Fruit fly (Drosophila melanogaster) whole organism, prepupa: ENCODE results near the gene CG6790.

Experiments used
- Blimp-1 ChIP-seq: fragments of 200-800 bp; sonication (Bioruptor generic); optimal IDR thresholded peaks from 3 replicates; lab custom pipeline; 2017; ENCODE audit warnings: missing biosample characterization, missing genetic modification characterization, mild to moderate bottlenecking, moderate library complexity, missing genetic modification reagents
- CG10631 ChIP-seq: fragments of 200-800 bp; sonication (Bioruptor generic); optimal IDR thresholded peaks from 2 replicates; lab custom pipeline; 2016; ENCODE audit warnings: missing biosample characterization, missing genetic modification characterization
- CG10669 ChIP-seq: fragments of 200-800 bp; sonication (Bioruptor generic); optimal IDR thresholded peaks from 3 replicates; lab custom pipeline; 2018; ENCODE audit warnings: missing biosample characterization, mild to moderate bottlenecking, missing genetic modification characterization, moderate library complexity
- CG11294 ChIP-seq: fragments of 200-800 bp; sonication (Bioruptor generic); IDR thresholded peaks from 2 replicates; pipeline ENCODE4 v1.3.6; 2022; ENCODE audit warnings: missing biosample characterization, missing genetic modification characterization
- CG11762 ChIP-seq: fragments of 200-800 bp; sonication (Bioruptor generic); optimal IDR thresholded peaks from 3 replicates; lab custom pipeline; 2016; ENCODE audit warnings: missing biosample characterization, missing genetic modification characterization; ENCODE audit not compliant: insufficient read depth
- CG11902 ChIP-seq: fragments of 200-800 bp; sonication (Bioruptor generic); optimal IDR thresholded peaks from 3 replicates; lab custom pipeline; 2016; ENCODE audit warnings: missing biosample characterization, missing genetic modification characterization
- CG15336 ChIP-seq: fragments of 200-800 bp; sonication (Bioruptor generic); IDR thresholded peaks from 2 replicates; pipeline ENCODE4 v1.3.6; 2022; ENCODE audit warnings: missing biosample characterization, missing genetic modification characterization
- CG1621 ChIP-seq: fragments of 200-800 bp; sonication (Bioruptor generic); optimal IDR thresholded peaks from 3 replicates; lab custom pipeline; 2018; ENCODE audit warnings: missing biosample characterization, mild to moderate bottlenecking, missing genetic modification characterization
- CG16779 ChIP-seq: fragments of 200-800 bp; sonication (Bioruptor generic); optimal IDR thresholded peaks from 3 replicates; lab custom pipeline; 2017; ENCODE audit warnings: missing biosample characterization, mild to moderate bottlenecking, missing genetic modification characterization
- CG3032 ChIP-seq: fragments of 200-800 bp; optimal IDR thresholded peaks from 2 replicates; lab custom pipeline; 2019; ENCODE audit warnings: missing biosample characterization, mild to moderate bottlenecking, missing genetic modification characterization, moderate library complexity
- CG31627 ChIP-seq: fragments of 200-800 bp; sonication (Bioruptor generic); optimal IDR thresholded peaks from 3 replicates; lab custom pipeline; 2016; ENCODE audit warnings: missing biosample characterization, missing genetic modification characterization
- CG32006 ChIP-seq: fragments of 200-800 bp; sonication (Bioruptor generic); optimal IDR thresholded peaks from 3 replicates; lab custom pipeline; 2017; ENCODE audit warnings: missing biosample characterization, mild to moderate bottlenecking, missing genetic modification characterization
- CG4318 ChIP-seq: fragments of 200-800 bp; sonication (Bioruptor generic); optimal IDR thresholded peaks from 3 replicates; lab custom pipeline; 2017; ENCODE audit warnings: missing biosample characterization, mild to moderate bottlenecking, missing genetic modification characterization
- CG6163 ChIP-seq: fragments of 200-800 bp; sonication (Bioruptor generic); IDR thresholded peaks from 3 replicates; pipeline ENCODE4 v1.3.6; 2022; ENCODE audit warnings: missing biosample characterization, missing genetic modification characterization
- CG6792 ChIP-seq: fragments of 200-800 bp; sonication (Bioruptor generic); optimal IDR thresholded peaks from 3 replicates; lab custom pipeline; 2016; ENCODE audit warnings: missing biosample characterization, missing genetic modification characterization
- CG6808 ChIP-seq: fragments of 200-800 bp; sonication (Bioruptor generic); optimal IDR thresholded peaks from 3 replicates; lab custom pipeline; 2017; ENCODE audit warnings: missing biosample characterization, missing genetic modification characterization, mild to moderate bottlenecking, moderate library complexity, missing genetic modification reagents
- CG6854 ChIP-seq: fragments of 200-800 bp; sonication (Bioruptor generic); optimal IDR thresholded peaks from 2 replicates; lab custom pipeline; 2017; ENCODE audit warnings: missing biosample characterization, mild to moderate bottlenecking, missing genetic modification characterization
- CG7368 ChIP-seq: fragments of 200-800 bp; sonication (Bioruptor generic); optimal IDR thresholded peaks from 3 replicates; lab custom pipeline; 2016; ENCODE audit warnings: missing biosample characterization, missing genetic modification characterization
- CG8119 ChIP-seq: fragments of 200-800 bp; sonication (Bioruptor generic); IDR thresholded peaks from 3 replicates; pipeline ENCODE4 v1.3.6; 2022; ENCODE audit warnings: missing biosample characterization, missing genetic modification characterization
- Eip75B ChIP-seq: fragments of 200-800 bp; sonication (Bioruptor generic); optimal IDR thresholded peaks from 3 replicates; lab custom pipeline; 2016; ENCODE audit warnings: missing biosample characterization, missing genetic modification characterization
- Eip78C ChIP-seq: fragments of 200-800 bp; sonication (Bioruptor generic); peaks from one replicate; lab custom pipeline; 2016; ENCODE audit warnings: missing biosample characterization, missing genetic modification characterization
- Eip93F ChIP-seq: fragments of 200-800 bp; sonication (Bioruptor generic); optimal IDR thresholded peaks from 2 replicates; lab custom pipeline; 2016; ENCODE audit warnings: missing biosample characterization, mild to moderate bottlenecking, missing genetic modification characterization
- Ets96B ChIP-seq: fragments of 200-800 bp; optimal IDR thresholded peaks from 2 replicates; lab custom pipeline; 2019; ENCODE audit warnings: missing biosample characterization, mild to moderate bottlenecking, missing genetic modification characterization, moderate library complexity
- Gug ChIP-seq: fragments of 200-800 bp; sonication (Bioruptor generic); IDR thresholded peaks from 2 replicates; pipeline ENCODE4 v1.3.6; 2022; ENCODE audit warnings: missing biosample characterization, missing genetic modification characterization
- Hr38 ChIP-seq: sonication (Bioruptor generic); optimal IDR thresholded peaks from 2 replicates; lab custom pipeline; 2016; ENCODE audit warnings: missing biosample characterization, missing genetic modification characterization
- Hr39 ChIP-seq: fragments of 200-800 bp; sonication (Bioruptor generic); optimal IDR thresholded peaks from 2 replicates; lab custom pipeline; 2016; ENCODE audit warnings: missing biosample characterization, missing genetic modification characterization
- Hr4 ChIP-seq: fragments of 200-800 bp; sonication (Bioruptor generic); optimal IDR thresholded peaks from 3 replicates; lab custom pipeline; 2016; ENCODE audit warnings: missing biosample characterization, missing genetic modification characterization
- Lpt ChIP-seq: fragments of 200-800 bp; sonication (Bioruptor generic); optimal IDR thresholded peaks from 3 replicates; lab custom pipeline; 2016; ENCODE audit warnings: missing biosample characterization, missing genetic modification characterization
- Met ChIP-seq: fragments of 200-800 bp; sonication (Bioruptor generic); optimal IDR thresholded peaks from 3 replicates; lab custom pipeline; 2016; ENCODE audit warnings: missing biosample characterization, missing genetic modification characterization
- OdsH ChIP-seq: fragments of 200-800 bp; sonication (Bioruptor generic); optimal IDR thresholded peaks from 3 replicates; lab custom pipeline; 2016; ENCODE audit warnings: missing biosample characterization, missing genetic modification characterization
- Smox ChIP-seq: fragments of 200-800 bp; sonication (Bioruptor generic); optimal IDR thresholded peaks from 3 replicates; lab custom pipeline; 2016; ENCODE audit warnings: missing biosample characterization, missing genetic modification characterization
- Sox102F ChIP-seq: fragments of 200-800 bp; sonication (Bioruptor generic); optimal IDR thresholded peaks from 2 replicates; lab custom pipeline; 2016; ENCODE audit warnings: missing biosample characterization, mild to moderate bottlenecking, missing genetic modification characterization
- Sox15 ChIP-seq: fragments of 200-800 bp; sonication (Bioruptor generic); optimal IDR thresholded peaks from 3 replicates; lab custom pipeline; 2016; ENCODE audit warnings: missing biosample characterization, missing genetic modification characterization
- achi ChIP-seq: fragments of 200-800 bp; sonication (Bioruptor generic); optimal IDR thresholded peaks from 3 replicates; lab custom pipeline; 2016; ENCODE audit warnings: missing biosample characterization, missing genetic modification characterization
- acj6 ChIP-seq: fragments of 200-800 bp; sonication (Bioruptor generic); optimal IDR thresholded peaks from 3 replicates; lab custom pipeline; 2016; ENCODE audit warnings: missing biosample characterization, missing genetic modification characterization
- dsx ChIP-seq: fragments of 200-800 bp; optimal IDR thresholded peaks from 3 replicates; lab custom pipeline; 2019; ENCODE audit warnings: missing biosample characterization, mild to moderate bottlenecking, missing genetic modification characterization, moderate library complexity; ENCODE audit not compliant: poor library complexity, severe bottlenecking
- eg ChIP-seq: fragments of 200-800 bp; sonication (Bioruptor generic); IDR thresholded peaks from 3 replicates; pipeline ENCODE4 v1.3.6; 2022; ENCODE audit warnings: missing biosample characterization, missing genetic modification characterization
- esn ChIP-seq: fragments of 200-800 bp; sonication (Bioruptor generic); optimal IDR thresholded peaks from 2 replicates; lab custom pipeline; 2016; ENCODE audit warnings: missing biosample characterization, mild to moderate bottlenecking, missing genetic modification characterization, moderate library complexity
- fd59A ChIP-seq: fragments of 200-800 bp; sonication (Bioruptor generic); optimal IDR thresholded peaks from 2 replicates; lab custom pipeline; 2017; ENCODE audit warnings: missing biosample characterization, mild to moderate bottlenecking, missing genetic modification characterization, missing genetic modification reagents
- fd85E ChIP-seq: fragments of 200-800 bp; sonication (Bioruptor generic); optimal IDR thresholded peaks from 3 replicates; lab custom pipeline; 2016; ENCODE audit warnings: missing biosample characterization, missing genetic modification characterization
- fkh ChIP-seq: fragments of 200-800 bp; sonication (Bioruptor generic); optimal IDR thresholded peaks from 3 replicates; lab custom pipeline; 2017; ENCODE audit warnings: missing biosample characterization, mild to moderate bottlenecking, missing genetic modification characterization, moderate library complexity
- net ChIP-seq: fragments of 200-800 bp; sonication (Bioruptor generic); optimal IDR thresholded peaks from 3 replicates; lab custom pipeline; 2016; ENCODE audit warnings: missing biosample characterization, missing genetic modification characterization
- pdm3 ChIP-seq: fragments of 200-800 bp; sonication (Bioruptor generic); optimal IDR thresholded peaks from 3 replicates; lab custom pipeline; 2016; ENCODE audit warnings: missing biosample characterization, missing genetic modification characterization
- salr ChIP-seq, 2 experiments: fragments of 200-800 bp; sonication (Bioruptor generic); optimal IDR thresholded peaks; 3 replicates each; lab custom pipeline; 2016 to 2018; ENCODE audit warnings: missing biosample characterization in 2 of 2, missing genetic modification characterization in 2 of 2, mild to moderate bottlenecking in 1 of 2
- spab ChIP-seq: fragments of 200-800 bp; sonication (Bioruptor generic); optimal IDR thresholded peaks from 2 replicates; lab custom pipeline; 2017; ENCODE audit warnings: missing biosample characterization, mild to moderate bottlenecking, missing genetic modification characterization, missing genetic modification reagents
- ss ChIP-seq, 2 experiments: fragments of 200-800 bp; sonication (Bioruptor generic); optimal IDR thresholded peaks; 2 replicates in 1 of 2; 3 replicates in 1 of 2; lab custom pipeline; 2017 to 2018; ENCODE audit warnings: mild to moderate bottlenecking in 2 of 2, missing biosample characterization in 2 of 2, missing genetic modification characterization in 2 of 2, moderate library complexity in 1 of 2
- topi ChIP-seq: fragments of 200-800 bp; sonication (Bioruptor generic); optimal IDR thresholded peaks from 3 replicates; lab custom pipeline; 2016; ENCODE audit warnings: missing biosample characterization, missing genetic modification characterization
- vri ChIP-seq: fragments of 200-800 bp; sonication (Bioruptor generic); optimal IDR thresholded peaks from 3 replicates; lab custom pipeline; 2016; ENCODE audit warnings: missing biosample characterization, mild to moderate bottlenecking, missing genetic modification characterization

CG6790 gene

dm6 chr3R:11617363-11617762, 38.8 kb upstream of the CG6790 start (continued):
- TF ChIP-seq Ets96B (tag; lab: Kevin White, UChicago) (peak; percentile 45), CG3032 (tag; lab: Kevin White, UChicago) (peak; percentile 15), CG11294 (no peak), acj6 (GFP tag; lab: Kevin White, UChicago) (peak; percentile 15), Gug (no peak), salr (GFP tag; optimal IDR thresholded peaks at IDR 0.05; lab: Kevin White, UChicago) (peak in 1 of 2 experiments; percentile 31), CG31627 (no peak), achi (peak; percentile 41), Hr38 (GFP tag; lab: Kevin White, UChicago) (no peak), topi (GFP tag; lab: Kevin White, UChicago) (no peak), Smox (no peak), net (GFP tag; lab: Kevin White, UChicago) (no peak), CG32006 (peak; percentile 67)

- no peak for TF ChIP-seq dsx (GFP tag; lab: Kevin White, UChicago)
- TF ChIP-seq CG8119 = peak; percentile 63
- peak; percentile 33 for TF ChIP-seq CG10669 (GFP tag; lab: Kevin White, UChicago)
- TF ChIP-seq fkh = no peak
- TF ChIP-seq fd59A = peak; percentile 20
- no peak for TF ChIP-seq Eip93F
- no peak for TF ChIP-seq Met (GFP tag; lab: Kevin White, UChicago)
- TF ChIP-seq vri (GFP tag; lab: Kevin White, UChicago) = no peak
- peak; percentile 26 for TF ChIP-seq achi
- TF ChIP-seq Lpt (GFP tag; lab: Kevin White, UChicago) = no peak
- peak in 1 of 2 experiments; percentile 64 for TF ChIP-seq salr (GFP tag; optimal IDR thresholded peaks at IDR 0.05; lab: Kevin White, UChicago)
- TF ChIP-seq Sox102F (GFP tag; lab: Kevin White, UChicago) = no peak
- no peak for TF ChIP-seq CG1621
- peak; percentile 84 for TF ChIP-seq Eip78C (GFP tag; lab: Kevin White, UChicago)
- TF ChIP-seq topi (GFP tag; lab: Kevin White, UChicago) = peak; percentile 4
- TF ChIP-seq eg = no peak
- no peak for TF ChIP-seq fd85E (GFP tag; lab: Kevin White, UChicago)
- TF ChIP-seq Eip75B = no peak
- TF ChIP-seq Sox15 (GFP tag; lab: Kevin White, UChicago) = no peak
- peak; percentile 71 for TF ChIP-seq CG32006
- peak; percentile 55 for TF ChIP-seq CG15336
- no peak for TF ChIP-seq CG6792 (GFP tag; lab: Kevin White, UChicago)
- peak; percentile 34 for TF ChIP-seq CG11762 (GFP tag; lab: Kevin White, UChicago)
- peak; percentile 52 for TF ChIP-seq Hr4 (GFP tag; lab: Kevin White, UChicago)
- TF ChIP-seq CG31627 = no peak
- TF ChIP-seq Gug = no peak
- no peak for TF ChIP-seq Hr38 (GFP tag; lab: Kevin White, UChicago)
- TF ChIP-seq CG4318 = peak; percentile 35
- TF ChIP-seq Ets96B (tag; lab: Kevin White, UChicago) = peak; percentile 46
- peak; percentile 4 for TF ChIP-seq Smox
- TF ChIP-seq CG6808 (GFP tag; lab: Kevin White, UChicago) = peak; percentile 68
- peak; percentile 53 for TF ChIP-seq net (GFP tag; lab: Kevin White, UChicago)
- TF ChIP-seq spab (GFP tag; lab: Kevin White, UChicago) = peak; percentile 15
- no peak for TF ChIP-seq ss (GFP tag; optimal IDR thresholded peaks at IDR 0.05; lab: Kevin White, UChicago)
- no peak for TF ChIP-seq esn (GFP tag; lab: Kevin White, UChicago)
- no peak for TF ChIP-seq CG6163 (GFP tag; lab: Robert Waterston, UW)
- no peak for TF ChIP-seq CG7368 (GFP tag; lab: Kevin White, UChicago)
- TF ChIP-seq pdm3 (GFP tag; lab: Kevin White, UChicago) = peak; percentile 9
- TF ChIP-seq CG16779 (tag; lab: Kevin White, UChicago) = peak; percentile 0
- no peak for TF ChIP-seq Blimp-1 (GFP tag; lab: Kevin White, UChicago)
- peak; percentile 43 for TF ChIP-seq CG3032 (tag; lab: Kevin White, UChicago)
- no peak for TF ChIP-seq CG11902 (GFP tag; lab: Kevin White, UChicago)
- TF ChIP-seq acj6 (GFP tag; lab: Kevin White, UChicago) = peak; percentile 46
- TF ChIP-seq Hr39 (GFP tag; lab: Kevin White, UChicago) = peak; percentile 17
- TF ChIP-seq OdsH (GFP tag; lab: Kevin White, UChicago) = peak; percentile 31
- TF ChIP-seq CG10631 (GFP tag; lab: Kevin White, UChicago) = peak; percentile 21
- TF ChIP-seq CG6854 (GFP tag; lab: Kevin White, UChicago) = no peak
These were observed 37.7 kb upstream of the CG6790 start for dm6 chr3R:11616219-11616618.
